Worm (Caenorhabditis elegans) whole organism, L2 larva: ENCODE data around the gene nhr-84.

Experiments
- Y55F3AM.14 ChIP-seq: fragments of 200-800 bp; sonication (Bioruptor generic); optimal IDR thresholded peaks from 2 replicates; lab custom pipeline; 2018; ENCODE audit warnings: mild to moderate bottlenecking, missing genetic modification characterization, missing compliant biosample characterization
- ama-1 ChIP-seq: fragments of 150-350 bp; optimal IDR thresholded peaks from 2 replicates; lab custom pipeline; 2018; ENCODE audit warnings: inconsistent platforms
- crh-2 ChIP-seq: sonication (generic microtip); optimal IDR thresholded peaks from 2 replicates; lab custom pipeline; 2017; ENCODE audit warnings: missing biosample characterization, missing genetic modification characterization
- elt-1 ChIP-seq: fragments of 150-350 bp; optimal IDR thresholded peaks from 2 replicates; lab custom pipeline; 2014; ENCODE audit warnings: missing biosample characterization, missing genetic modification characterization
- lin-39 ChIP-seq: fragments of 150-350 bp; optimal IDR thresholded peaks from 2 replicates; lab custom pipeline; 2014; ENCODE audit warnings: missing biosample characterization, missing genetic modification reagents, missing genetic modification characterization
- nhr-10 ChIP-seq: sonication (generic microtip); optimal IDR thresholded peaks from 2 replicates; lab custom pipeline; 2017; ENCODE audit warnings: missing biosample characterization, missing genetic modification characterization
- nhr-12 ChIP-seq: fragments of 150-350 bp; optimal IDR thresholded peaks from 2 replicates; lab custom pipeline; 2014; ENCODE audit warnings: missing biosample characterization, missing genetic modification characterization
- nhr-6 ChIP-seq: fragments of 150-350 bp; optimal IDR thresholded peaks from 2 replicates; lab custom pipeline; 2014; ENCODE audit warnings: missing biosample characterization, missing genetic modification characterization
- snpc-4 ChIP-seq: fragments of 150-350 bp; optimal IDR thresholded peaks from 2 replicates; lab custom pipeline; 2014; ENCODE audit warnings: missing biosample characterization, missing genetic modification characterization
- ztf-11 ChIP-seq: sonication (generic microtip); optimal IDR thresholded peaks from 2 replicates; lab custom pipeline; 2017; ENCODE audit warnings: missing biosample characterization, missing genetic modification characterization
- ztf-4 ChIP-seq: fragments of 150-350 bp; optimal IDR thresholded peaks from 2 replicates; lab custom pipeline; 2014; ENCODE audit warnings: missing biosample characterization, missing genetic modification characterization

- TF ChIP-seq ztf-11 (no peak), crh-2 (tag; lab: Kevin White, UChicago) (no peak), Y55F3AM.14 (no peak), snpc-4 (no peak), nhr-12 (no peak), nhr-6 (tag; lab: Kevin White, UChicago) (no peak), elt-1 (tag; lab: Kevin White, UChicago) (no peak), lin-39 (tag; lab: Kevin White, UChicago) (no peak), ztf-4 (tag; lab: Kevin White, UChicago) (no peak), ama-1 (lab: Kevin White, UChicago) (no peak), nhr-10 (tag; lab: Kevin White, UChicago) (no peak)
These were observed 33.3 kb upstream of the nhr-84 start for ce11 chrV:15912677-15913076.
